Fruit fly (Drosophila melanogaster) whole organism, wandering third instar larva: ENCODE measurements around the gene VhaM9.7-a.

Experiments used
- Abd-B ChIP-seq: fragments of >200 bp; optimal IDR thresholded peaks from 2 replicates; lab custom pipeline; 2017; ENCODE audit warnings: missing biosample characterization, missing genetic modification characterization
- CG32264 ChIP-seq: fragments of 200-800 bp; sonication (Bioruptor generic); optimal IDR thresholded peaks from 2 replicates; lab custom pipeline; 2016; ENCODE audit warnings: missing biosample characterization, missing genetic modification characterization
- CG9705 ChIP-seq: fragments of 200-800 bp; sonication (Bioruptor generic); optimal IDR thresholded peaks from 2 replicates; lab custom pipeline; 2018; ENCODE audit warnings: missing biosample characterization, mild to moderate bottlenecking, missing genetic modification characterization
- CrebA ChIP-seq: fragments of 200-800 bp; sonication (Bioruptor generic); optimal IDR thresholded peaks from 2 replicates; lab custom pipeline; 2016; ENCODE audit warnings: missing biosample characterization, mild to moderate bottlenecking, missing genetic modification characterization, borderline replicate concordance
- Dfd ChIP-seq: fragments of >200 bp; optimal IDR thresholded peaks from 2 replicates; lab custom pipeline; 2017; ENCODE audit warnings: missing biosample characterization, missing genetic modification characterization
- Dif ChIP-seq: fragments of 200-275, 200-300 bp; sonication (Bioruptor generic); optimal IDR thresholded peaks from 2 replicates; lab custom pipeline; 2018; ENCODE audit warnings: missing biosample characterization, missing genetic modification characterization; ENCODE audit not compliant: partially characterized antibody
- GATAd ChIP-seq: sonication (Bioruptor generic); optimal IDR thresholded peaks from 2 replicates; lab custom pipeline; 2016; ENCODE audit warnings: missing biosample characterization, missing genetic modification characterization
- HLH106 ChIP-seq: fragments of 200-800 bp; optimal IDR thresholded peaks from 3 replicates; lab custom pipeline; 2019; ENCODE audit warnings: missing biosample characterization, mild to moderate bottlenecking, missing genetic modification characterization, moderate library complexity
- Hnf4 ChIP-seq: fragments of 200-800 bp; sonication (Bioruptor generic); optimal IDR thresholded peaks from 2 replicates; lab custom pipeline; 2016; ENCODE audit warnings: missing biosample characterization, mild to moderate bottlenecking, missing genetic modification characterization
- Hr78 ChIP-seq: fragments of >200 bp; optimal IDR thresholded peaks from 2 replicates; lab custom pipeline; 2017; ENCODE audit warnings: missing biosample characterization, missing genetic modification characterization
- Hr83 ChIP-seq: fragments of 200-300 bp; sonication (Bioruptor generic); optimal IDR thresholded peaks from 2 replicates; lab custom pipeline; 2016; ENCODE audit warnings: missing biosample characterization, mild to moderate bottlenecking, missing genetic modification characterization, moderate library complexity; ENCODE audit not compliant: poor library complexity, severe bottlenecking
- Jra ChIP-seq: sonication (Bioruptor generic); optimal IDR thresholded peaks from 2 replicates; lab custom pipeline; 2016; ENCODE audit warnings: missing biosample characterization, missing genetic modification characterization
- Mio ChIP-seq: sonication (Bioruptor generic); optimal IDR thresholded peaks from 2 replicates; lab custom pipeline; 2016; ENCODE audit warnings: missing biosample characterization, missing genetic modification characterization
- Myc ChIP-seq: fragments of >200 bp; optimal IDR thresholded peaks from 2 replicates; lab custom pipeline; 2017
- N ChIP-seq: fragments of >200 bp; optimal IDR thresholded peaks from 2 replicates; lab custom pipeline; 2018; ENCODE audit warnings: missing biosample characterization, missing external identifiers, missing genetic modification characterization
- OdsH ChIP-seq: fragments of 200-800 bp; sonication (Bioruptor generic); optimal IDR thresholded peaks from 2 replicates; lab custom pipeline; 2016; ENCODE audit warnings: missing biosample characterization, mild to moderate bottlenecking, missing genetic modification characterization
- Rel ChIP-seq, 2 experiments: fragments of 200-800 bp; sonication (Bioruptor generic) in 1 of 2; optimal IDR thresholded peaks; 2 replicates in 1 of 2; 3 replicates in 1 of 2; lab custom pipeline; 2016 to 2019; ENCODE audit warnings: mild to moderate bottlenecking in 2 of 2, missing biosample characterization in 2 of 2, missing genetic modification characterization in 2 of 2, moderate library complexity in 1 of 2
- Sp1 ChIP-seq: fragments of 200-800 bp; sonication (Bioruptor generic); optimal IDR thresholded peaks from 3 replicates; lab custom pipeline; 2019; ENCODE audit warnings: missing biosample characterization, mild to moderate bottlenecking, missing genetic modification characterization, moderate library complexity
- Vsx2 ChIP-seq: fragments of 200-300, 225-300 bp; sonication (Bioruptor generic); optimal IDR thresholded peaks from 2 replicates; lab custom pipeline; 2018; ENCODE audit warnings: missing biosample characterization, missing genetic modification characterization; ENCODE audit not compliant: partially characterized antibody
- br ChIP-seq: fragments of 200-800 bp; sonication (Bioruptor generic); optimal IDR thresholded peaks from 2 replicates; lab custom pipeline; 2016; ENCODE audit warnings: missing biosample characterization, missing genetic modification characterization
- brk ChIP-seq: fragments of 200-800 bp; sonication (Bioruptor generic); optimal IDR thresholded peaks from 2 replicates; lab custom pipeline; 2016; ENCODE audit warnings: missing biosample characterization, mild to moderate bottlenecking, missing genetic modification characterization
- dl ChIP-seq, 2 experiments: fragments of 175-275, 200-275 bp in 1 of 2; fragments of 200-275 bp in 1 of 2; sonication (Bioruptor generic); optimal IDR thresholded peaks; lab custom pipeline; 2018; ENCODE audit warnings: mild to moderate bottlenecking in 2 of 2, missing biosample characterization in 2 of 2, missing genetic modification characterization in 2 of 2, moderate library complexity in 2 of 2; ENCODE audit not compliant: partially characterized antibody in 2 of 2, insufficient read depth in 1 of 2
- dmrt93B ChIP-seq: fragments of 200-800 bp; sonication (Bioruptor generic); optimal IDR thresholded peaks from 2 replicates; lab custom pipeline; 2018; ENCODE audit warnings: missing biosample characterization, mild to moderate bottlenecking, missing genetic modification characterization
- dsf ChIP-seq: sonication (Bioruptor generic); optimal IDR thresholded peaks from 2 replicates; lab custom pipeline; 2016; ENCODE audit warnings: missing biosample characterization, missing genetic modification characterization, borderline replicate concordance
- ey ChIP-seq: fragments of 200-800 bp; sonication (Bioruptor generic); optimal IDR thresholded peaks from 2 replicates; lab custom pipeline; 2016; ENCODE audit warnings: missing biosample characterization, missing genetic modification characterization
- foxo ChIP-seq, 2 experiments: fragments of 200-800 bp; sonication (Bioruptor generic); optimal IDR thresholded peaks; 2 replicates in 1 of 2; 3 replicates in 1 of 2; lab custom pipeline; 2016 to 2017; ENCODE audit warnings: missing biosample characterization in 2 of 2, missing genetic modification characterization in 2 of 2
- fru ChIP-seq: fragments of 200-800 bp; sonication (Bioruptor generic); optimal IDR thresholded peaks from 3 replicates; lab custom pipeline; 2016; ENCODE audit warnings: missing biosample characterization, mild to moderate bottlenecking, missing genetic modification characterization
- h ChIP-seq: fragments of 200-800 bp; sonication (Bioruptor generic); optimal IDR thresholded peaks from 3 replicates; lab custom pipeline; 2016; ENCODE audit warnings: missing biosample characterization, mild to moderate bottlenecking, missing genetic modification characterization
- jim ChIP-seq: fragments of 175-275, 200-325 bp; sonication (Bioruptor generic); optimal IDR thresholded peaks from 2 replicates; lab custom pipeline; 2016; ENCODE audit warnings: missing biosample characterization, mild to moderate bottlenecking, missing genetic modification characterization
- lola ChIP-seq: fragments of >200 bp; optimal IDR thresholded peaks from 2 replicates; lab custom pipeline; 2017; ENCODE audit warnings: missing biosample characterization, missing genetic modification characterization
- pan ChIP-seq: fragments of >200 bp; optimal IDR thresholded peaks from 2 replicates; lab custom pipeline; 2017
- psq ChIP-seq: fragments of 200-800 bp; sonication (Bioruptor generic); optimal IDR thresholded peaks from 3 replicates; lab custom pipeline; 2017; ENCODE audit warnings: missing biosample characterization, mild to moderate bottlenecking, missing genetic modification characterization, moderate library complexity
- rgr ChIP-seq: fragments of 200-800 bp; sonication (Bioruptor generic); optimal IDR thresholded peaks from 3 replicates; lab custom pipeline; 2016; ENCODE audit warnings: missing biosample characterization, mild to moderate bottlenecking, missing genetic modification characterization
- sage ChIP-seq: fragments of 200-800 bp; sonication (Bioruptor generic); optimal IDR thresholded peaks from 2 replicates; lab custom pipeline; 2016; ENCODE audit warnings: missing biosample characterization, mild to moderate bottlenecking, missing genetic modification characterization
- sv ChIP-seq: fragments of 200-800 bp; sonication (Bioruptor generic); optimal IDR thresholded peaks from 3 replicates; lab custom pipeline; 2016; ENCODE audit warnings: missing biosample characterization, missing genetic modification characterization
- tai ChIP-seq: sonication (Bioruptor generic); optimal IDR thresholded peaks from 2 replicates; lab custom pipeline; 2016; ENCODE audit warnings: missing biosample characterization, missing genetic modification characterization
- usp ChIP-seq: fragments of >200 bp; optimal IDR thresholded peaks from 2 replicates; lab custom pipeline; 2017; ENCODE audit warnings: missing biosample characterization, missing genetic modification characterization
- woc ChIP-seq: sonication (Bioruptor generic); optimal IDR thresholded peaks from 2 replicates; lab custom pipeline; 2016; ENCODE audit warnings: missing biosample characterization, mild to moderate bottlenecking, missing genetic modification characterization

The VhaM9.7-a gene

DNA sequence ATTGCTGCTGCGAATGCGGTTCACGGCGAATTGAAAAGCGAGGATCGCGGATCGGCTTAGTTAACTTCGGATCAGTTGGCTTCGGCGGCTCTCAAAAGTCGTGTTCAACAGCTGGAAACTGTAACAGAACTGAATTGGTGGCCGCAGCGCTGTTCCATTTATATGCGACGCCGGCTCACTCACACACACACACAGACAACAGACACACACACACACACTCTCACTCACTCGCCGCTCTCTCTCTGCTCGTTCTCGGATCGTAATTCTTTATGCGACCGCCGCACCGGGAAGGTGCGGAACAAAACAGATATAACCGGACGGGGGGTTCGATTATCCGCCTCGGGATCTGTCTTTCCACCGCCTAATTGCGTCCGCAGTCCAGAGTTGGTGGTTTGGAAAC is 35.3 kb upstream of the VhaM9.7-a start, which contains the start of gene CG46460:
CG46460 (minus strand) TSS at position 139 of the 400 bp plus-strand sequence.
- TF ChIP-seq usp (GFP tag; lab: Kevin White, UChicago) (no peak), dmrt93B (GFP tag; lab: Kevin White, UChicago) (peak; percentile 13), tai (no peak), ey (GFP tag; lab: Kevin White, UChicago) (no peak), Sp1 (no peak), OdsH (GFP tag; lab: Kevin White, UChicago) (no peak), Rel (GFP tag; optimal IDR thresholded peaks at IDR 0.05; lab: Kevin White, UChicago) (no peak), Rel (tag; optimal IDR thresholded peaks at IDR 0.05; lab: Kevin White, UChicago) (peak; percentile 58), Jra (GFP tag; lab: Kevin White, UChicago) (no peak), rgr (peak; percentile 26), Vsx2 (GFP tag; lab: Kevin White, UChicago) (no peak), GATAd (no peak), sv (GFP tag; lab: Kevin White, UChicago) (no peak), jim (GFP tag; lab: Kevin White, UChicago) (no peak), h (GFP tag; lab: Kevin White, UChicago) (peak; percentile 31), psq (GFP tag; lab: Kevin White, UChicago) (no peak), dsf (GFP tag; lab: Kevin White, UChicago) (no peak), br (GFP tag; lab: Kevin White, UChicago) (no peak), Abd-B (no peak), Dfd (GFP tag; lab: Kevin White, UChicago) (no peak), fru (GFP tag; lab: Kevin White, UChicago) (peak; percentile 38), N (GFP tag; lab: Kevin White, UChicago) (peak; percentile 33), dl (GFP tag; optimal IDR thresholded peaks at IDR 0.05; lab: Kevin White, UChicago; ENCODE audit: insufficient read depth in 1 of 2, partially characterized antibody in 2 of 2) (peak in 1 of 2 experiments; percentile 14), Mio (GFP tag; lab: Kevin White, UChicago) (no peak), Dif (GFP tag; lab: Kevin White, UChicago) (peak; percentile 25), CrebA (no peak), Hnf4 (GFP tag; lab: Kevin White, UChicago) (peak; percentile 40), HLH106 (tag; lab: Kevin White, UChicago) (no peak), Hr83 (GFP tag; lab: Kevin White, UChicago) (peak; percentile 28), CG9705 (no peak), sage (no peak), CG32264 (GFP tag; lab: Kevin White, UChicago) (no peak), lola (GFP tag; lab: Kevin White, UChicago) (no peak), foxo (GFP tag; optimal IDR thresholded peaks at IDR 0.05; lab: Kevin White, UChicago) (peak in 1 of 2 experiments; percentile 47), Hr78 (GFP tag; lab: Kevin White, UChicago) (no peak), pan (no peak), Myc (lab: Kevin White, UChicago) (no peak), brk (GFP tag; lab: Kevin White, UChicago) (no peak), woc (GFP tag; lab: Kevin White, UChicago) (no peak)
- TF ChIP-seq, all 38 proteins: peak for 11

DNA sequence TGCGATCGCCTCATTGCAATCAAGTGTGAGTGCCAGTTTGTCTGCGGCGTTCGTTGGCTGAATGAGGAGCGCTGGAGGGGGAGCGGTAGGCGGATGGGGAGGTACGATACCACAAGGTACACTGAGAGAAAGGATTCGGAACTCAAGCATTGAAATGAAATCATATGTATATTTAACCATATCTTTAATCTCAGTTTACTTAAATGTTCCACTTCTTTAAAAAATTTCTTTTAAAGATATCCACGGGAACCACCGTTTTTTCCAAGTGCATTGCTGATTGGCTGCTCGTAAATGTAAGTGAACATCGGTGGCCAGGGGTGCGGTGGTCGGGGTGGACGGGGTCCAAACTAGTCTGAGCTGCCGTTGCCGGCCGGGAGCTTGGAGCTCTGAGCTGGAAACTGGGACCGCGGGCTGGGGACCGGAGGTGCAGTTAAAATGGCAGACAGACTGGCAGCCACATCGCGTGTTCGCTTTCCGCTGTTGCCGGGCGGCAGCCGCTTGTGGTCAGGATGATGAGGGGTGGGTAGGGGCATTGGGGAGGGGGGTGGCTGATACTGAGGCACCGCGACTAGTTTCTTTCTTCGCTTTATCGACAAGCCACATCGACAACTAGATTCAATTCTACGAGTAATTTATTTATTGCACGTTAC is 34.2 kb upstream of the VhaM9.7-a start:
- TF ChIP-seq rgr (peak; percentile 92), dsf (GFP tag; lab: Kevin White, UChicago) (peak; percentile 81), Mio (GFP tag; lab: Kevin White, UChicago) (peak; percentile 49), brk (GFP tag; lab: Kevin White, UChicago) (peak; percentile 84), Jra (GFP tag; lab: Kevin White, UChicago) (peak; percentile 94), woc (GFP tag; lab: Kevin White, UChicago) (peak; percentile 90), psq (GFP tag; lab: Kevin White, UChicago) (peak; percentile 87), usp (GFP tag; lab: Kevin White, UChicago) (no peak), dl (GFP tag; optimal IDR thresholded peaks at IDR 0.05; lab: Kevin White, UChicago; ENCODE audit: insufficient read depth in 1 of 2, partially characterized antibody in 2 of 2) (no peak), Abd-B (no peak), OdsH (GFP tag; lab: Kevin White, UChicago) (peak; percentile 91), sv (GFP tag; lab: Kevin White, UChicago) (peak; percentile 84), CrebA (no peak), foxo (GFP tag; optimal IDR thresholded peaks at IDR 0.05; lab: Kevin White, UChicago) (peak; percentile 29 to 95), Vsx2 (GFP tag; lab: Kevin White, UChicago) (no peak), sage (peak; percentile 88), Dfd (GFP tag; lab: Kevin White, UChicago) (no peak), h (GFP tag; lab: Kevin White, UChicago) (peak; percentile 96), Sp1 (peak; percentile 94), pan (no peak), Rel (GFP tag; optimal IDR thresholded peaks at IDR 0.05; lab: Kevin White, UChicago) (peak; percentile 50), Rel (tag; optimal IDR thresholded peaks at IDR 0.05; lab: Kevin White, UChicago) (peak; percentile 82), fru (GFP tag; lab: Kevin White, UChicago) (peak; percentile 97), br (GFP tag; lab: Kevin White, UChicago) (peak; percentile 97), Hr78 (GFP tag; lab: Kevin White, UChicago) (no peak), HLH106 (tag; lab: Kevin White, UChicago) (peak; percentile 96), Dif (GFP tag; lab: Kevin White, UChicago) (no peak), Myc (lab: Kevin White, UChicago) (no peak), CG9705 (peak; percentile 95), N (GFP tag; lab: Kevin White, UChicago) (no peak), ey (GFP tag; lab: Kevin White, UChicago) (peak; percentile 94), dmrt93B (GFP tag; lab: Kevin White, UChicago) (peak; percentile 89), GATAd (peak; percentile 21), CG32264 (GFP tag; lab: Kevin White, UChicago) (peak; percentile 90), Hr83 (GFP tag; lab: Kevin White, UChicago) (peak; percentile 68), Hnf4 (GFP tag; lab: Kevin White, UChicago) (peak; percentile 94), jim (GFP tag; lab: Kevin White, UChicago) (no peak), tai (peak; percentile 77), lola (GFP tag; lab: Kevin White, UChicago) (no peak)
- TF ChIP-seq, all 38 proteins: peak for 25
